Fruit fly (Drosophila melanogaster) whole organism, embryonic: ENCODE measurements around the gene Jon65Aiii.

Source experiments
- Antp ChIP-seq: fragments of 200-800 bp; sonication (Bioruptor generic); optimal IDR thresholded peaks from 3 replicates; lab custom pipeline; 2016; ENCODE audit warnings: missing biosample characterization, missing genetic modification characterization
- BtbVII ChIP-seq: fragments of 200-800 bp; sonication (Bioruptor generic); optimal IDR thresholded peaks from 3 replicates; lab custom pipeline; 2017; ENCODE audit warnings: missing biosample characterization, mild to moderate bottlenecking, missing genetic modification characterization
- CG11085 ChIP-seq: fragments of 200-800 bp; sonication (Bioruptor generic); IDR thresholded peaks from 2 replicates; pipeline ENCODE4 v1.3.6; 2022; ENCODE audit warnings: missing biosample characterization, missing genetic modification characterization
- CG11695 ChIP-seq: fragments of 200-800 bp; sonication (Bioruptor generic); IDR thresholded peaks from 3 replicates; pipeline ENCODE4 v1.3.6; 2022; ENCODE audit warnings: missing biosample characterization, missing genetic modification characterization
- CG12219 ChIP-seq: fragments of 200-800 bp; sonication (Bioruptor generic); optimal IDR thresholded peaks from 3 replicates; lab custom pipeline; 2018; ENCODE audit warnings: missing biosample characterization, mild to moderate bottlenecking, missing genetic modification characterization
- CG12236 ChIP-seq: fragments of 200-800 bp; sonication (Bioruptor generic); optimal IDR thresholded peaks from 2 replicates; lab custom pipeline; 2016; ENCODE audit warnings: missing biosample characterization, missing genetic modification characterization
- CG12299 ChIP-seq: fragments of 200-800 bp; sonication (Bioruptor generic); optimal IDR thresholded peaks from 2 replicates; lab custom pipeline; 2018; ENCODE audit warnings: missing biosample characterization, mild to moderate bottlenecking, missing genetic modification characterization
- CG12769 ChIP-seq: fragments of 200-800 bp; sonication (Bioruptor generic); optimal IDR thresholded peaks from 2 replicates; lab custom pipeline; 2019; ENCODE audit warnings: missing biosample characterization, mild to moderate bottlenecking, missing genetic modification characterization, moderate library complexity
- CG12942 ChIP-seq: fragments of 200-800 bp; sonication (Bioruptor generic); optimal IDR thresholded peaks from 3 replicates; lab custom pipeline; 2016; ENCODE audit warnings: missing biosample characterization, missing genetic modification characterization
- CG14710 ChIP-seq: fragments of 200-800 bp; sonication (Bioruptor generic); optimal IDR thresholded peaks from 3 replicates; lab custom pipeline; 2019; ENCODE audit warnings: missing biosample characterization, mild to moderate bottlenecking, missing genetic modification characterization, moderate library complexity
- CG2120 ChIP-seq: fragments of 200-800 bp; sonication (Bioruptor generic); optimal IDR thresholded peaks from 3 replicates; lab custom pipeline; 2016; ENCODE audit warnings: missing biosample characterization, missing genetic modification characterization
- CG2875 ChIP-seq: fragments of 200-800 bp; sonication (Bioruptor generic); optimal IDR thresholded peaks from 2 replicates; lab custom pipeline; 2017; ENCODE audit warnings: missing biosample characterization, mild to moderate bottlenecking, missing genetic modification characterization, missing genetic modification reagents
- CG3065 ChIP-seq: fragments of 200-800 bp; sonication (Bioruptor generic); optimal IDR thresholded peaks from 2 replicates; lab custom pipeline; 2016; ENCODE audit warnings: missing biosample characterization, missing genetic modification characterization
- CG31388 ChIP-seq: fragments of 200-800 bp; sonication (Bioruptor generic); optimal IDR thresholded peaks from 2 replicates; lab custom pipeline; 2016; ENCODE audit warnings: missing biosample characterization, missing genetic modification characterization
- CG3163 ChIP-seq: fragments of 200-800 bp; sonication (Bioruptor generic); optimal IDR thresholded peaks from 3 replicates; lab custom pipeline; 2016; ENCODE audit warnings: missing biosample characterization, missing genetic modification characterization
- CG3407 ChIP-seq: fragments of 200-800 bp; sonication (Bioruptor generic); optimal IDR thresholded peaks from 2 replicates; lab custom pipeline; 2018; ENCODE audit warnings: missing biosample characterization, mild to moderate bottlenecking, missing genetic modification characterization
- CG34224 ChIP-seq: fragments of 200-800 bp; sonication (Bioruptor generic); IDR thresholded peaks from 3 replicates; pipeline ENCODE4 v1.3.6; 2022; ENCODE audit warnings: missing biosample characterization, missing genetic modification characterization; ENCODE audit not compliant: partially characterized antibody
- CG3726 ChIP-seq: fragments of 200-800 bp; sonication (Bioruptor generic); IDR thresholded peaks from 3 replicates; pipeline ENCODE4, ENCODE4 v1.3.6; 2022; ENCODE audit warnings: missing biosample characterization, missing genetic modification characterization
- CG42726 ChIP-seq: fragments of 200-800 bp; sonication (Bioruptor generic); IDR thresholded peaks from 2 replicates; pipeline ENCODE4 v1.3.6; 2022; ENCODE audit warnings: missing biosample characterization, missing genetic modification characterization; ENCODE audit not compliant: partially characterized antibody
- CG4328 ChIP-seq: fragments of 200-800 bp; sonication (Bioruptor generic); optimal IDR thresholded peaks from 3 replicates; lab custom pipeline; 2017; ENCODE audit warnings: missing biosample characterization, missing genetic modification reagents, missing genetic modification characterization
- CG4854 ChIP-seq: fragments of 200-800 bp; sonication (Bioruptor generic); optimal IDR thresholded peaks from 2 replicates; lab custom pipeline; 2016; ENCODE audit warnings: missing biosample characterization, missing genetic modification characterization, inconsistent platforms
- CG5180 ChIP-seq: fragments of 200-800 bp; sonication (Bioruptor generic); optimal IDR thresholded peaks from 3 replicates; lab custom pipeline; 2017; ENCODE audit warnings: missing biosample characterization, missing genetic modification characterization, mild to moderate bottlenecking, moderate library complexity, missing genetic modification reagents
- CG9797 ChIP-seq: fragments of 200-800 bp; sonication (Bioruptor generic); optimal IDR thresholded peaks from 3 replicates; lab custom pipeline; 2018; ENCODE audit warnings: missing biosample characterization, mild to moderate bottlenecking, missing genetic modification characterization
- CkIIα-i1 ChIP-seq: fragments of 200-800 bp; sonication (Bioruptor generic); IDR thresholded peaks from 2 replicates; pipeline ENCODE4 v1.3.6; 2022; ENCODE audit warnings: missing biosample characterization, missing genetic modification characterization
- Deaf1 ChIP-seq: fragments of 200-800 bp; optimal IDR thresholded peaks from 3 replicates; lab custom pipeline; 2019; ENCODE audit warnings: missing biosample characterization, mild to moderate bottlenecking, missing genetic modification characterization, moderate library complexity
- Dll ChIP-seq: fragments of 200-800 bp; sonication (Bioruptor generic); IDR thresholded peaks from 4 replicates; pipeline ENCODE4 v1.3.6; 2022; ENCODE audit warnings: missing biosample characterization, missing genetic modification characterization; ENCODE audit not compliant: partially characterized antibody
- E2f1 ChIP-seq: fragments of 200-800 bp; sonication (Bioruptor generic); IDR thresholded peaks from 2 replicates; pipeline ENCODE4 v1.3.6; 2022; ENCODE audit warnings: missing biosample characterization, missing genetic modification characterization
- Gsc ChIP-seq: fragments of 200-800 bp; sonication (Bioruptor generic); IDR thresholded peaks from 2 replicates; pipeline ENCODE4 v1.3.6; 2022; ENCODE audit warnings: missing biosample characterization, missing genetic modification characterization
- HLH4C ChIP-seq: fragments of 200-800 bp; sonication (Bioruptor generic); IDR thresholded peaks from 3 replicates; pipeline ENCODE4 v1.3.6; 2022; ENCODE audit warnings: missing biosample characterization, missing genetic modification characterization; ENCODE audit not compliant: partially characterized antibody
- Mad ChIP-seq: fragments of 200-800 bp; sonication (Bioruptor generic); optimal IDR thresholded peaks from 2 replicates; lab custom pipeline; 2016; ENCODE audit warnings: missing biosample characterization, missing genetic modification characterization
- Mes4 ChIP-seq: fragments of 200-800 bp; sonication (Bioruptor generic); optimal IDR thresholded peaks from 2 replicates; lab custom pipeline; 2016; ENCODE audit warnings: missing biosample characterization, missing genetic modification characterization
- Neu2 ChIP-seq: fragments of 200-800 bp; sonication (Bioruptor generic); optimal IDR thresholded peaks from 3 replicates; lab custom pipeline; 2016; ENCODE audit warnings: missing biosample characterization, missing genetic modification characterization, borderline replicate concordance
- NfI ChIP-seq: fragments of 200-800 bp; sonication (Bioruptor generic); optimal IDR thresholded peaks from 3 replicates; lab custom pipeline; 2018; ENCODE audit warnings: missing biosample characterization, mild to moderate bottlenecking, missing genetic modification characterization, moderate library complexity
- Pdp1 ChIP-seq, 2 experiments: fragments of 200-800 bp; sonication (Bioruptor generic); optimal IDR thresholded peaks; 3 replicates each; lab custom pipeline; 2016; ENCODE audit warnings: missing biosample characterization in 2 of 2, missing genetic modification characterization in 2 of 2, mild to moderate bottlenecking in 1 of 2, moderate library complexity in 1 of 2
- Scr ChIP-seq: fragments of 200-800 bp; sonication (Bioruptor generic); IDR thresholded peaks from 2 replicates; pipeline ENCODE4 v1.3.6; 2022; ENCODE audit warnings: missing biosample characterization, missing genetic modification characterization; ENCODE audit not compliant: partially characterized antibody
- Vsx1 ChIP-seq: fragments of 200-800 bp; sonication (Bioruptor generic); optimal IDR thresholded peaks from 2 replicates; lab custom pipeline; 2017; ENCODE audit warnings: missing biosample characterization, mild to moderate bottlenecking, missing genetic modification characterization, missing genetic modification reagents
- cad ChIP-seq: fragments of >200 bp; optimal IDR thresholded peaks from 2 replicates; lab custom pipeline; 2017; ENCODE audit warnings: missing biosample characterization, missing genetic modification characterization
- crol ChIP-seq: fragments of 200-800 bp; sonication (Bioruptor generic); IDR thresholded peaks from 2 replicates; pipeline ENCODE4 v1.3.6; 2022; ENCODE audit warnings: missing biosample characterization, missing genetic modification characterization
- disco-r ChIP-seq: fragments of 200-800 bp; sonication (Bioruptor generic); optimal IDR thresholded peaks from 2 replicates; lab custom pipeline; 2016; ENCODE audit warnings: missing biosample characterization, missing genetic modification characterization
- dm ChIP-seq: fragments of 200-800 bp; sonication (Bioruptor generic); optimal IDR thresholded peaks from 3 replicates; lab custom pipeline; 2016; ENCODE audit warnings: missing biosample characterization, missing genetic modification characterization
- dmrt11E ChIP-seq: fragments of 200-800 bp; sonication (Bioruptor generic); optimal IDR thresholded peaks from 3 replicates; lab custom pipeline; 2018; ENCODE audit warnings: missing biosample characterization, mild to moderate bottlenecking, missing genetic modification characterization, moderate library complexity
- fru ChIP-seq: fragments of >200 bp; optimal IDR thresholded peaks from 2 replicates; lab custom pipeline; 2017
- hth ChIP-seq: fragments of >200 bp; optimal IDR thresholded peaks from 2 replicates; lab custom pipeline; 2017; ENCODE audit warnings: inconsistent platforms
- kah ChIP-seq: fragments of 200-800 bp; sonication (Bioruptor generic); optimal IDR thresholded peaks from 2 replicates; lab custom pipeline; 2018; ENCODE audit warnings: missing biosample characterization, mild to moderate bottlenecking, missing genetic modification characterization
- ken ChIP-seq: fragments of 200-800 bp; sonication (Bioruptor generic); IDR thresholded peaks from 3 replicates; pipeline ENCODE4 v1.3.6; 2022; ENCODE audit warnings: missing biosample characterization, missing genetic modification characterization
- mld ChIP-seq: fragments of 200-800 bp; sonication (Bioruptor generic); IDR thresholded peaks from 3 replicates; pipeline ENCODE4 v1.3.6; 2022; ENCODE audit warnings: missing biosample characterization, missing genetic modification characterization; ENCODE audit not compliant: partially characterized antibody
- sens-2 ChIP-seq: fragments of 200-800 bp; sonication (Bioruptor generic); IDR thresholded peaks from 2 replicates; pipeline ENCODE4 v1.3.6; 2022; ENCODE audit warnings: missing biosample characterization, missing genetic modification characterization
- ssp ChIP-seq: fragments of 200-800 bp; sonication (Bioruptor generic); IDR thresholded peaks from 2 replicates; pipeline ENCODE4 v1.3.6; 2022; ENCODE audit warnings: missing biosample characterization, missing genetic modification characterization
- stwl ChIP-seq: fragments of 200-800 bp; sonication (Bioruptor generic); optimal IDR thresholded peaks from 3 replicates; lab custom pipeline; 2018; ENCODE audit warnings: missing biosample characterization, mild to moderate bottlenecking, missing genetic modification characterization, moderate library complexity
- trh ChIP-seq: fragments of 200-800 bp; sonication (Bioruptor generic); optimal IDR thresholded peaks from 2 replicates; lab custom pipeline; 2016; ENCODE audit warnings: missing biosample characterization, missing genetic modification characterization
- vnd ChIP-seq: fragments of 200-800 bp; sonication (Bioruptor generic); IDR thresholded peaks from 3 replicates; pipeline ENCODE4 v1.3.6; 2022; ENCODE audit warnings: missing biosample characterization, missing genetic modification characterization; ENCODE audit not compliant: partially characterized antibody

Gene Jon65Aiii

dm6 chr3L:6094697-6095096 lies 44.1 kb downstream of the Jon65Aiii start, which contains the start of the genes CG10467 and loj (continued):
- TF ChIP-seq CG14710 (tag; lab: Kevin White, UChicago) (peak; percentile 97), stwl (peak; percentile 89), Vsx1 (GFP tag; lab: Kevin White, UChicago) (peak; percentile 73), dmrt11E (tag; lab: Kevin White, UChicago) (peak; percentile 98), hth (no peak), CG12236 (GFP tag; lab: Kevin White, UChicago) (peak; percentile 41), CG4328 (GFP tag; lab: Kevin White, UChicago) (peak; percentile 91), CG11085 (peak; percentile 97), Scr (GFP tag; lab: Robert Waterston, UW) (peak; percentile 84), mld (GFP tag; lab: Robert Waterston, UW) (no peak), CG12769 (tag; lab: Kevin White, UChicago) (no peak), CG2875 (GFP tag; lab: Kevin White, UChicago) (peak; percentile 72), NfI (GFP tag; lab: Kevin White, UChicago) (peak; percentile 94), sens-2 (GFP tag; lab: Robert Waterston, UW) (peak; percentile 87), CG3065 (GFP tag; lab: Kevin White, UChicago) (peak; percentile 90), CG3163 (peak; percentile 56), disco-r (GFP tag; lab: Kevin White, UChicago) (peak; percentile 5), Deaf1 (tag; lab: Kevin White, UChicago) (peak; percentile 73), dm (peak; percentile 66), CG2120 (GFP tag; lab: Kevin White, UChicago) (peak; percentile 95), BtbVII (peak; percentile 80), CG11695 (GFP tag; lab: Robert Waterston, UW) (peak; percentile 89), CG12219 (peak; percentile 73), fru (lab: Kevin White, UChicago) (no peak), CG3726 (GFP tag; lab: Robert Waterston, UW) (peak; percentile 95; the same call in 2 of the 3 replicates), Dll (peak; percentile 84), Gsc (GFP tag; lab: Robert Waterston, UW) (peak; percentile 95), Mes4 (GFP tag; lab: Kevin White, UChicago) (peak; percentile 28), CG42726 (peak; percentile 53; the same call in 1 of the 2 replicates), Neu2 (GFP tag; lab: Kevin White, UChicago) (no peak), Antp (peak; percentile 73), CG5180 (GFP tag; lab: Kevin White, UChicago) (peak; percentile 67), kah (GFP tag; lab: Kevin White, UChicago) (peak; percentile 81), crol (GFP tag; lab: Robert Waterston, UW) (peak; percentile 47; the same call in 1 of the 2 replicates), E2f1 (GFP tag; lab: Robert Waterston, UW) (peak; percentile 97), Pdp1 (GFP tag; optimal IDR thresholded peaks at IDR 0.05; lab: Kevin White, UChicago) (peak; percentile 75 to 90), vnd (peak; percentile 65), CG4854 (GFP tag; lab: Kevin White, UChicago) (peak; percentile 86), ken (peak; percentile 97), cad (GFP tag; lab: Kevin White, UChicago) (no peak), trh (GFP tag; lab: Kevin White, UChicago) (peak; percentile 95), HLH4C (GFP tag; lab: Robert Waterston, UW) (peak; percentile 59), CG12942 (peak; percentile 98), CG9797 (GFP tag; lab: Kevin White, UChicago) (peak; percentile 47), CG3407 (GFP tag; lab: Kevin White, UChicago) (peak; percentile 84), CkIIα-i1 (GFP tag; lab: Robert Waterston, UW) (peak; percentile 84), CG31388 (GFP tag; lab: Kevin White, UChicago) (peak; percentile 93), ssp (GFP tag; lab: Robert Waterston, UW) (peak; percentile 93), CG12299 (tag; lab: Kevin White, UChicago) (peak; percentile 81), Mad (peak; percentile 91), CG34224 (GFP tag; lab: Robert Waterston, UW) (peak; percentile 53; the same call in 1 of the 3 replicates)
